Worm (Caenorhabditis elegans): ENCODE results near the gene F49F1.11.

ce11 chrIV:4178424-4178823 is 37.2 kb upstream of the F49F1.11 start, which contains the start of gene tsen-34:
- no peak for TF ChIP-seq snpc-4 (tag; optimal IDR thresholded peaks at IDR 0.05)
- TF ChIP-seq unc-62 (GFP tag; optimal IDR thresholded peaks at IDR 0.05): no peak
- no peak for TF ChIP-seq nhr-237 (tag; optimal IDR thresholded peaks at IDR 0.05)
- no peak for TF ChIP-seq ztf-11 (tag; optimal IDR thresholded peaks at IDR 0.05)
- TF ChIP-seq lsy-2 (tag; optimal IDR thresholded peaks at IDR 0.05): no peak
- no peak for TF ChIP-seq unc-39 (tag; optimal IDR thresholded peaks at IDR 0.05)
- TF ChIP-seq zip-8 (tag; optimal IDR thresholded peaks at IDR 0.05): no peak
- TF ChIP-seq tbx-8 (GFP tag; optimal IDR thresholded peaks at IDR 0.05): no peak
